Worm (Caenorhabditis elegans): ENCODE measurements around the gene F41G4.7.

ce11 chrX:16799065-16799663 is 37.0 kb downstream of the F41G4.7 start:
- no peak for TF ChIP-seq him-1 (tag; optimal IDR thresholded peaks at IDR 0.05)
- TF ChIP-seq W03F9.2 (tag; optimal IDR thresholded peaks at IDR 0.05) = peak; percentile 23
- no peak for TF ChIP-seq dao-5 (tag; optimal IDR thresholded peaks at IDR 0.05)
